Worm (Caenorhabditis elegans): ENCODE measurements around the gene T02H6.1.

T02H6.1 gene

DNA sequence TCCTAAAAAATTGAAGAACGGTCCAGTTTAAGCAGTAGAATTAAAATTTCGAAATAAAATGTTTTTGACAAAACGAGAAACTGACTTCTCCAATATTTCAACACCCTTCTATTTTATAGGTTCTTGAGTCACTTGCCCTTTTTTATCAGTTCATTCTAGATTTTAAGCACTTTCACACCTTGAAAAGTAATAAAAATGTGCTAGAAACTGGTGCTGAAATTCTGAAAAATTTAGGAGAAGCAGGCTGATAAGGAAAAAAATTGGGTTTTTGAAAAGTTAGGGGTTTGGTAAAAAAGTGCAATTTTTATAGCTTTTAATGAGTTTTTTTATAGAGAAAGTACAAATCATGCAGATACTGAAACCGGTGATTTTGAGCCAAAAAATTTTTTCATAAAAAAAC is 51.1 kb downstream of the T02H6.1 start:
- no peak for TF ChIP-seq crh-2 (tag; optimal IDR thresholded peaks at IDR 0.05)

DNA sequence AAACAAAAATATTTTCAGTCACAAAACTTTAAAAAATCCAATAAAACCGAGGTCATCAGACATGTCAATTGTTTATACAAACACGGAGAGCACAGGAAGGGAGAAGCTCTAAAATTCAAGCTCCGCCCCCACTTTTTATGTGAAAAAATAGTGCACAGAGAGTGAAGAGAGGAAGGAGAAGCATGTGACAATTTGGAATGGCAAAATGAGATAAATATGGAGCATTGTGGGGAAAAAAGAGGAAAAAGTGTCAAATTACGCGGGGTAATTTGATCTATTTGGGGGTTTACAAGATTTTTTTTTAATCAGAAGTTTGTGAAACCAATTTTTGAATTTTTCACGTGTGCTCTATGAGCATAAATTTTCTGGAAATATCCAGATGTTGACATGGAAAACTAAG is 53.8 kb downstream of the T02H6.1 start:
- TF ChIP-seq sem-4 (tag; optimal IDR thresholded peaks at IDR 0.05) (no peak), gmeb-1 (tag; optimal IDR thresholded peaks at IDR 0.05) (no peak), ZK546.5 (tag; optimal IDR thresholded peaks at IDR 0.05) (no peak), unc-39 (tag; optimal IDR thresholded peaks at IDR 0.05) (no peak), nhr-129 (tag; optimal IDR thresholded peaks at IDR 0.05) (peak; percentile 13), F13H6.1 (tag; optimal IDR thresholded peaks at IDR 0.05) (peak; percentile 63), crh-2 (tag; optimal IDR thresholded peaks at IDR 0.05) (peak; percentile 11), nhr-237 (tag; optimal IDR thresholded peaks at IDR 0.05) (no peak), ceh-16 (tag; optimal IDR thresholded peaks at IDR 0.05) (no peak), C34F6.9 (tag; optimal IDR thresholded peaks at IDR 0.05) (peak; percentile 28), zag-1 (tag; optimal IDR thresholded peaks at IDR 0.05) (no peak), nhr-11 (tag; optimal IDR thresholded peaks at IDR 0.05) (no peak), mbf-1 (tag; optimal IDR thresholded peaks at IDR 0.05) (no peak), blmp-1 (tag; optimal IDR thresholded peaks at IDR 0.05; ENCODE audit: insufficient read depth) (no peak), lsy-2 (tag; optimal IDR thresholded peaks at IDR 0.05) (peak; percentile 1 to 42), sma-9 (GFP tag; optimal IDR thresholded peaks at IDR 0.05) (peak; percentile 60), sma-9 (tag; optimal IDR thresholded peaks at IDR 0.05) (no peak), elt-1 (tag; optimal IDR thresholded peaks at IDR 0.05) (no peak), sma-3 (GFP tag; optimal IDR thresholded peaks at IDR 0.05) (no peak)

DNA sequence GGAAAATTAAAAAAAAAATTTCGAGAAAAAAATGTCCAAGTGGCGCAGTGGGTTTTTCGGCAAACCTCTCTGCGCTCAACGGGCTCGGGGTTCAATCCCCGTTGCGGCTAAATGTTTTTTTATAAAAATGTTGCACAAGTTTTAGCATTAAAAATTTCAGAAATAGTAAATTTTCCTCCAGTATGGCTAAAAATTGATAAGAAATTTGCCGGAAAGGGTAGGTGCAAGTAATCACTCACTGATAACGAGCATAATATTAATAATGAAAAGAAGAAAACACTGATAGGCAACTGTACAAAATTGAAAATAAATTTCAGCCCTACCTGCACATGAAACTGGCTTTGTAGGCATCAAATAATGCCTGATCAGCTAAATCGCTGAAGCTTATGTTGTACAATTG is 55.2 kb downstream of the T02H6.1 start:
- TF ChIP-seq fos-1 (tag; optimal IDR thresholded peaks at IDR 0.05) (peak; percentile 67), ceh-16 (tag; optimal IDR thresholded peaks at IDR 0.05) (no peak)

ce11 chrII:765219-765618 is 56.0 kb downstream of the T02H6.1 start, which contains the start of gene C08G5.7:
Gene C08G5.7, minus strand, starts transcription at chrII:765319.
- TF ChIP-seq blmp-1 (tag; optimal IDR thresholded peaks at IDR 0.05; ENCODE audit: insufficient read depth) = no peak
- TF ChIP-seq elt-1 (tag; optimal IDR thresholded peaks at IDR 0.05) = no peak
- TF ChIP-seq ztf-1 (GFP tag; conservative IDR thresholded peaks at IDR 0.05) = no peak
- TF ChIP-seq ztf-11 (tag; optimal IDR thresholded peaks at IDR 0.05) = no peak
- TF ChIP-seq nhr-129 (tag; optimal IDR thresholded peaks at IDR 0.05) = no peak
- no peak for TF ChIP-seq mab-5 (tag; optimal IDR thresholded peaks at IDR 0.05)
- no peak for TF ChIP-seq mbf-1 (tag; optimal IDR thresholded peaks at IDR 0.05)
- TF ChIP-seq lin-39 (tag; optimal IDR thresholded peaks at IDR 0.05) = no peak
- no peak for TF ChIP-seq ama-1 (optimal IDR thresholded peaks at IDR 0.05)
- no peak for TF ChIP-seq zag-1 (tag; optimal IDR thresholded peaks at IDR 0.05)
- TF ChIP-seq nhr-21 (tag; optimal IDR thresholded peaks at IDR 0.05) = no peak

ce11 chrII:769250-769649 is 60.1 kb downstream of the T02H6.1 start:
- TF ChIP-seq snpc-4 (tag; optimal IDR thresholded peaks at IDR 0.05) = no peak
- no peak for TF ChIP-seq sem-4 (tag; optimal IDR thresholded peaks at IDR 0.05)
- TF ChIP-seq nhr-237 (tag; optimal IDR thresholded peaks at IDR 0.05) = no peak
- no peak for TF ChIP-seq nhr-21 (tag; optimal IDR thresholded peaks at IDR 0.05)
- TF ChIP-seq elt-3 (tag; optimal IDR thresholded peaks at IDR 0.05) = no peak
- no peak for TF ChIP-seq lin-11 (tag; optimal IDR thresholded peaks at IDR 0.05)
- TF ChIP-seq blmp-1 (tag; optimal IDR thresholded peaks at IDR 0.05; ENCODE audit: insufficient read depth) = no peak
- TF ChIP-seq ztf-1 (GFP tag; conservative IDR thresholded peaks at IDR 0.05) = no peak
- no peak for TF ChIP-seq zag-1 (tag; optimal IDR thresholded peaks at IDR 0.05)
- no peak for TF ChIP-seq nhr-23 (tag; optimal IDR thresholded peaks at IDR 0.05)
- TF ChIP-seq R02D3.7 (tag; optimal IDR thresholded peaks at IDR 0.05) = no peak
- no peak for TF ChIP-seq sma-9 (GFP tag; optimal IDR thresholded peaks at IDR 0.05)
- TF ChIP-seq sma-9 (tag; optimal IDR thresholded peaks at IDR 0.05) = no peak
- TF ChIP-seq unc-62 (GFP tag; optimal IDR thresholded peaks at IDR 0.05) = no peak

- no peak for TF ChIP-seq crh-2 (tag; optimal IDR thresholded peaks at IDR 0.05)
These were observed 61.1 kb downstream of the T02H6.1 start, which contains the start of gene C08G5.6 for ce11 chrII:770253-770652. Gene C08G5.6, plus strand, starts transcription at chrII:770553.

All from whole organism, L2 larva.